Worm (Caenorhabditis elegans): ENCODE results near the gene Y41C4A.18.

Y41C4A.18 gene

DNA sequence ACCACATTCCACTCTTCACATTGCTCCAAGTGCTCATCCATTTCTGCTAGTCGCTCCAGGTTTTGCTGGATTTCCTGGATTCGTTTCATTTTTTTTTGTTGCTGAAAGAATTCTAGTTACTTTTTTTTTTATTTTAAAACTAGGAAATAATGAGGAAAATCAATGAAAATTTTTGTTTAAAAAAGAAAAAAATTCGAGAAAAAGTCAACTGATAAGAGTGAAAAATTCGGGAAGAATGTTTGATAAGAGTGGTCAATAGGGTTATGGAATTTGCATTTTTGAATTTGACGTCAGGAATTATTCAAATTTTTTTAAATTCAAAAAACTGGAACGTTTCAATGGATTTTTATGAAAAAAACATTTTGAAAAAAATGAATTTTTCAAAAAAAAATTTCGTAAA is 3.8 kb upstream of the Y41C4A.18 start, which contains the start of gene Y41C4A.12:
Gene Y41C4A.12 (minus strand): TSS at position 101 of the 400 bp plus-strand sequence.
- no peak for TF ChIP-seq lsy-12 (tag; optimal IDR thresholded peaks at IDR 0.05)
- no peak for TF ChIP-seq ceh-82 (tag; optimal IDR thresholded peaks at IDR 0.05)
- TF ChIP-seq fkh-2 (tag; optimal IDR thresholded peaks at IDR 0.05) = no peak
- TF ChIP-seq lin-15B (tag; optimal IDR thresholded peaks at IDR 0.05) = no peak
- TF ChIP-seq zag-1 (tag; optimal IDR thresholded peaks at IDR 0.05) = no peak
- TF ChIP-seq nhr-77 (tag; optimal IDR thresholded peaks at IDR 0.05) = no peak
- TF ChIP-seq fos-1 (tag; optimal IDR thresholded peaks at IDR 0.05) = no peak
- no peak for TF ChIP-seq tbx-2 (tag; optimal IDR thresholded peaks at IDR 0.05)
- no peak for TF ChIP-seq ceh-28 (tag; optimal IDR thresholded peaks at IDR 0.05)
- no peak for TF ChIP-seq egl-5 (tag; optimal IDR thresholded peaks at IDR 0.05)
- TF ChIP-seq nhr-23 (tag; optimal IDR thresholded peaks at IDR 0.05) = no peak
- TF ChIP-seq unc-39 (tag; optimal IDR thresholded peaks at IDR 0.05) = no peak
- no peak for TF ChIP-seq fkh-10 (GFP tag; optimal IDR thresholded peaks at IDR 0.05)
- no peak for TF ChIP-seq ama-1 (optimal IDR thresholded peaks at IDR 0.05)
- TF ChIP-seq nhr-76 (tag; optimal IDR thresholded peaks at IDR 0.05) = no peak
- no peak for TF ChIP-seq hmg-11 (tag; optimal IDR thresholded peaks at IDR 0.05)
- TF ChIP-seq sea-2 (GFP tag; optimal IDR thresholded peaks at IDR 0.05) = no peak

DNA sequence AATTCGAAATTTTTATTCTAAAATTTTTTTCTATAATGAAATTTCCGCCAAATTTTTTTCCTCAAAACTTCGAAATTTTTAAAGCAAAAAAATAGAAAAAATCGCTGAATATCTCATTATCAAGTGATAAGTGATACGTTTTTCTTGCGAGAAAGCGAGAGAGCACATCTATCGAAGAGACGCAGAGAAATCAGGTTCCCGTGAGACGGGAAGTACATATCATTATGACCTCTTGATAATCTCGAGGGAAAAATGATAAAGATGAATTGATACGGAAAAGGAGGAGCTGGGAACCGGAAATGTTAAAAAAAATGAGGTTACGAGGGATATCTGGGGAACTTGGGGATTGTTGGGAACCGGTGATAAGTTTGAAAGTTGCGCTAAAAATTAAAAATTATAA is 3.4 kb upstream of the Y41C4A.18 start:
- TF ChIP-seq mdl-1 (tag; optimal IDR thresholded peaks at IDR 0.05) (no peak), skn-1 (tag; optimal IDR thresholded peaks at IDR 0.05) (no peak), lsy-12 (tag; optimal IDR thresholded peaks at IDR 0.05) (no peak), egl-27 (tag; optimal IDR thresholded peaks at IDR 0.05) (no peak), eor-1 (tag; optimal IDR thresholded peaks at IDR 0.05) (no peak), ztf-11 (tag; optimal IDR thresholded peaks at IDR 0.05) (no peak), elt-3 (tag; optimal IDR thresholded peaks at IDR 0.05) (peak in 2 of 3 experiments; percentile 87 to 91), nhr-11 (tag; optimal IDR thresholded peaks at IDR 0.05) (no peak), nhr-23 (tag; optimal IDR thresholded peaks at IDR 0.05) (peak; percentile 49), elt-1 (tag; optimal IDR thresholded peaks at IDR 0.05) (no peak), elt-2 (tag; optimal IDR thresholded peaks at IDR 0.05) (peak; percentile 74), hmg-11 (tag; optimal IDR thresholded peaks at IDR 0.05) (peak; percentile 5)

DNA sequence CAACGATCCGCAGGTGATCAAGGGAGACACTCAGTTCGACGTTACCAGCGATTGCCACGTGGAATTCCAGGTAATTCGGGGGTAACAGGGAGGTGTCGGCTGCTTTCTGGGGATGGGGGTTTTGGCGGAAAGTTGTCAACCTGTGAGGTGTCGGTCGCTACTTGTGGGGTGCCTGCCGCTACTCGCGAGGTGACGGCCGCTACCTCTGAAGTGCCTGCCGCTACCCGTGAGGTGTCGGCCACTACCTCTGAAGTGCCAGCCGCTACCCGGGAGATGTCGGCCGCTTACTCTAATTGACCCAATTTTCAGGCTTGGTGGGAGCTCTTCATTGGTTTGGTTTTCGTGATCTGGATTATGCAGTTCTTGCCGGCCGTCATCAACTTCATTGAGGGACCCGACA is 438 bp downstream of the Y41C4A.18 start:
- TF ChIP-seq sea-2 (GFP tag; optimal IDR thresholded peaks at IDR 0.05) (no peak), ceh-82 (tag; optimal IDR thresholded peaks at IDR 0.05) (no peak), ceh-9 (tag; optimal IDR thresholded peaks at IDR 0.05) (no peak), ztf-4 (tag; optimal IDR thresholded peaks at IDR 0.05) (no peak), hmg-11 (tag; optimal IDR thresholded peaks at IDR 0.05) (no peak), jun-1 (tag; optimal IDR thresholded peaks at IDR 0.05) (no peak), nhr-67 (tag; optimal IDR thresholded peaks at IDR 0.05) (no peak), aly-2 (tag; optimal IDR thresholded peaks at IDR 0.05) (no peak), egl-5 (tag; optimal IDR thresholded peaks at IDR 0.05) (no peak), elt-3 (tag; optimal IDR thresholded peaks at IDR 0.05) (no peak), ztf-11 (tag; optimal IDR thresholded peaks at IDR 0.05) (no peak), ama-1 (optimal IDR thresholded peaks at IDR 0.05) (no peak), nhr-77 (tag; optimal IDR thresholded peaks at IDR 0.05) (no peak), elt-1 (tag; optimal IDR thresholded peaks at IDR 0.05) (no peak), fkh-2 (tag; optimal IDR thresholded peaks at IDR 0.05) (no peak)

DNA sequence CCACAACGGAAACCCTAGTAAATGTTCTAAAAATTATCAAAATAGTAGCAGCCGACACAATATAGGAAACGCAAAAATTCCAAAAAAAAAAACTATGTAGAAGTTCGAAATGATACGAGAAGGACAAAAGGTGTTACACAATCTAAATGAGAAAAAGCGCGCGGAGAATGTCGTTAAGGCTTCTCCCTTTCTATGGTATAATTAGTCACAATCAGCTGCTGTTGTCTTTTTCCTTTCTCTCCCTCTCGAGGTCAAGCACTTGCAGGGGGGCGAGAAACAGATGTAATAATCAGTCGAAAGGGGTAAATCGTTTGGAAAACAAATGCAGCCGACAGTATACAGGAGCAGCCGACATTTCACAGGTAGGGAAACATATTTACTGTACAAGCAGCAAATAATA is 1.1 kb downstream of the Y41C4A.18 start:
- TF ChIP-seq nhr-11 (tag; optimal IDR thresholded peaks at IDR 0.05) = no peak
- no peak for TF ChIP-seq eor-1 (tag; optimal IDR thresholded peaks at IDR 0.05)
- TF ChIP-seq elt-2 (tag; optimal IDR thresholded peaks at IDR 0.05) = no peak
- no peak for TF ChIP-seq ama-1 (optimal IDR thresholded peaks at IDR 0.05)
- no peak for TF ChIP-seq nhr-77 (tag; optimal IDR thresholded peaks at IDR 0.05)
- no peak for TF ChIP-seq aly-2 (tag; optimal IDR thresholded peaks at IDR 0.05)
- no peak for TF ChIP-seq sea-2 (GFP tag; optimal IDR thresholded peaks at IDR 0.05)
- no peak for TF ChIP-seq ceh-82 (tag; optimal IDR thresholded peaks at IDR 0.05)
- no peak for TF ChIP-seq nhr-67 (tag; optimal IDR thresholded peaks at IDR 0.05)

DNA sequence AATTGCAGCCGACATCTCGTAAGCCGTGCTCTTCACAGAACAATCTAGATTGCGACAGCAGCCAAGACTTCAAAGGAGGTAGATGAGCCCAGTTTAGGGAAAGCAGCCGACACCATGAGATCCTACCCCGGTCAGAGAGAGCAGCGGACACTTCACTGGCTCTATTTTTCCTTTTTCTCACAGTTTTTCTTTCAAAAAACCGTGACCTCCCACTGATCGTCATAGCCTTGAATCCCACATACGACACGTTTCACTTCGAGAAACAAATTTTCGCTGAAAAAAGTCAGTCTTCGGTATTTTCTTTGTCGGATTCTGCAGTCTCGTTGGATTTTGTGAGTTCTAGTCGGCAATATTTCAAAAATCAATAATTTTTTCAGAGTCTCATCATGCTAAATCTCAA is 1.6 kb downstream of the Y41C4A.18 start, which contains the start of gene Y41C4A.21:
Gene Y41C4A.21 (plus strand): TSS at position 301 of the 400 bp plus-strand sequence.
- TF ChIP-seq nfya-1 (tag; optimal IDR thresholded peaks at IDR 0.05; ENCODE audit: insufficient read depth) (no peak), nhr-43 (tag; optimal IDR thresholded peaks at IDR 0.05; ENCODE audit: poor library complexity, severe bottlenecking) (no peak), nhr-237 (tag; optimal IDR thresholded peaks at IDR 0.05) (no peak), eor-1 (tag; optimal IDR thresholded peaks at IDR 0.05) (no peak), unc-62 (GFP tag; optimal IDR thresholded peaks at IDR 0.05) (no peak), ztf-11 (tag; optimal IDR thresholded peaks at IDR 0.05) (no peak), nhr-23 (tag; optimal IDR thresholded peaks at IDR 0.05) (no peak), ceh-16 (tag; optimal IDR thresholded peaks at IDR 0.05) (no peak), nhr-11 (tag; optimal IDR thresholded peaks at IDR 0.05) (no peak), daf-12 (tag; optimal IDR thresholded peaks at IDR 0.05) (no peak), nhr-77 (tag; optimal IDR thresholded peaks at IDR 0.05) (no peak), sea-2 (GFP tag; optimal IDR thresholded peaks at IDR 0.05) (no peak), zag-1 (tag; optimal IDR thresholded peaks at IDR 0.05) (no peak), lin-39 (tag; optimal IDR thresholded peaks at IDR 0.05) (no peak), nhr-67 (tag; optimal IDR thresholded peaks at IDR 0.05) (no peak), fkh-10 (GFP tag; optimal IDR thresholded peaks at IDR 0.05) (no peak), fkh-2 (tag; optimal IDR thresholded peaks at IDR 0.05) (no peak), nhr-76 (tag; optimal IDR thresholded peaks at IDR 0.05) (no peak), jun-1 (tag; optimal IDR thresholded peaks at IDR 0.05) (no peak)
